Fruit fly (Drosophila melanogaster) whole organism, adult: ENCODE measurements around the gene SdhAL.

Experiments
- CG11617 ChIP-seq: fragments of 200-800 bp; sonication (Bioruptor generic); optimal IDR thresholded peaks from 2 replicates; lab custom pipeline; 2017; ENCODE audit warnings: mild to moderate bottlenecking, missing biosample characterization, missing genetic modification reagents, missing genetic modification characterization
- CG12768 ChIP-seq: fragments of 200-800 bp; sonication (Bioruptor generic); optimal IDR thresholded peaks from 2 replicates; lab custom pipeline; 2017; ENCODE audit warnings: missing biosample characterization, missing genetic modification characterization, mild to moderate bottlenecking, moderate library complexity, missing genetic modification reagents
- CG14711 ChIP-seq: fragments of 200-800 bp; sonication (Bioruptor generic); optimal IDR thresholded peaks from 2 replicates; lab custom pipeline; 2018; ENCODE audit warnings: missing biosample characterization, mild to moderate bottlenecking, missing genetic modification characterization, moderate library complexity
- CG1620 ChIP-seq: fragments of 200-800 bp; sonication (Bioruptor generic); optimal IDR thresholded peaks from 2 replicates; lab custom pipeline; 2016; ENCODE audit warnings: missing biosample characterization, missing genetic modification characterization
- CG5204 ChIP-seq: fragments of 200-800 bp; sonication (Bioruptor generic); optimal IDR thresholded peaks from 2 replicates; lab custom pipeline; 2016; ENCODE audit warnings: missing biosample characterization, missing genetic modification characterization
- CG7045 ChIP-seq: fragments of 200-800 bp; sonication (Bioruptor generic); optimal IDR thresholded peaks from 2 replicates; lab custom pipeline; 2017; ENCODE audit warnings: missing biosample characterization, mild to moderate bottlenecking, missing genetic modification characterization
- Crg-1 ChIP-seq: fragments of 200-800 bp; sonication (Bioruptor generic); optimal IDR thresholded peaks from 2 replicates; lab custom pipeline; 2016; ENCODE audit warnings: missing biosample characterization, missing genetic modification characterization
- Hr96 ChIP-seq: fragments of 200-800 bp; sonication (Bioruptor generic); optimal IDR thresholded peaks from 2 replicates; lab custom pipeline; 2016; ENCODE audit warnings: missing biosample characterization, missing genetic modification characterization
- Mnt ChIP-seq: fragments of 200-800 bp; sonication (Bioruptor generic); optimal IDR thresholded peaks from 2 replicates; lab custom pipeline; 2016; ENCODE audit warnings: missing biosample characterization, mild to moderate bottlenecking, missing genetic modification characterization
- bab1 ChIP-seq: fragments of 200-800 bp; sonication (Bioruptor generic); optimal IDR thresholded peaks from 3 replicates; lab custom pipeline; 2019; ENCODE audit warnings: missing biosample characterization, mild to moderate bottlenecking, missing genetic modification characterization, moderate library complexity
- cic ChIP-seq: fragments of 200-800 bp; sonication (Bioruptor generic); optimal IDR thresholded peaks from 2 replicates; lab custom pipeline; 2017; ENCODE audit warnings: missing biosample characterization, mild to moderate bottlenecking, missing genetic modification characterization, moderate library complexity
- cnc ChIP-seq, 2 experiments: fragments of >200 bp; optimal IDR thresholded peaks; 2 replicates each; lab custom pipeline; 2017
- kay ChIP-seq: fragments of 200-800 bp; sonication (Bioruptor generic); peaks from one replicate; lab custom pipeline; 2016; ENCODE audit warnings: missing biosample characterization, missing genetic modification characterization, borderline replicate concordance
- ovo ChIP-seq: fragments of 200-800 bp; sonication (Bioruptor generic); optimal IDR thresholded peaks from 2 replicates; lab custom pipeline; 2016; ENCODE audit warnings: missing biosample characterization, missing genetic modification characterization
- pad ChIP-seq: fragments of 200-800 bp; sonication (Bioruptor generic); optimal IDR thresholded peaks from 3 replicates; lab custom pipeline; 2017; ENCODE audit warnings: missing biosample characterization, missing genetic modification characterization, mild to moderate bottlenecking, moderate library complexity, missing genetic modification reagents
- tj ChIP-seq: fragments of 200-800 bp; sonication (Bioruptor generic); optimal IDR thresholded peaks from 3 replicates; lab custom pipeline; 2017; ENCODE audit warnings: missing biosample characterization, mild to moderate bottlenecking, missing genetic modification characterization, moderate library complexity
- toe ChIP-seq: fragments of 200-800 bp; sonication (Bioruptor generic); optimal IDR thresholded peaks from 2 replicates; lab custom pipeline; 2016; ENCODE audit warnings: missing biosample characterization, missing genetic modification characterization

SdhAL gene

DNA sequence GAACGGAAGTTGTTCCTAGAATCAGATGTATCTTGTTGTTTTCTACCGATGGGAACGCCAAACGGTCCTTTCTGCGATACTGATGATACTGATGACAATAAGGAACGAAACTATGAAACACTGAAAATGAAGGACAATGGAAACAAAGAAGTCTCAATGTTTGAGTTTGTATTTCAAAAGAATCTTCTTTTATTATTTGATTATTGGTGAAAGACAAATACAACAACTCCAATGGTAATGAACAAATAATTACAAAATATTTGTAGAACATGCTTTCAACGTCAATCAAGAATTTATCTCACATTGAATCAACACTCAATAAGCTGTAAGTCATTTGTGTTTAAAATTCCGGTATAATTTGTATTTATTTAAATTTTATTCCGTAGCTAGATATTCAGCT, 45.7 kb downstream of the SdhAL start, which contains the start of gene Sprn:
Gene Sprn (plus strand): TSS at position 301 of the 400 bp plus-strand sequence.
- TF ChIP-seq toe (GFP tag; lab: Kevin White, UChicago) (no peak), bab1 (GFP tag; lab: Kevin White, UChicago) (no peak), CG14711 (tag; lab: Kevin White, UChicago) (no peak), cnc (optimal IDR thresholded peaks at IDR 0.05; lab: Kevin White, UChicago) (no peak)

DNA sequence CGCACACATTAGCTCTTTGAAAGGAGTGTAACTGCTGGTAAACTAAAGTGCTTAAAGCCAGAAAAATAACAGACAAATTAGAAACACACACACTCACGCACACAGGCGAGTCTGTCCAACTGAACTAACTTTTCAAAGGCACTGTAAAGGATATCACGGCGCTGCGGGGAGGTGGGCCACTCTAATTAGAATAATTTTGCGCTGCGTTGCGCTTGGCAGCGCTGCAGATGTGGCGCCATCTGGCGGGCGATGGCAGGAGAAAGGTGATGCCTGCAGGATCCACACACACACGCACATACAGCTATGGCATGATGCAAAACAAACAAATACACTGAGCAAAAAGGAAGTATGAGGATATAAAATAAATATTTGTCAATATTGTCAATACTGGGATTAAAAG, 48.5 kb downstream of the SdhAL start:
- TF ChIP-seq tj (GFP tag; lab: Kevin White, UChicago) (no peak), CG11617 (GFP tag; lab: Kevin White, UChicago) (no peak)

DNA sequence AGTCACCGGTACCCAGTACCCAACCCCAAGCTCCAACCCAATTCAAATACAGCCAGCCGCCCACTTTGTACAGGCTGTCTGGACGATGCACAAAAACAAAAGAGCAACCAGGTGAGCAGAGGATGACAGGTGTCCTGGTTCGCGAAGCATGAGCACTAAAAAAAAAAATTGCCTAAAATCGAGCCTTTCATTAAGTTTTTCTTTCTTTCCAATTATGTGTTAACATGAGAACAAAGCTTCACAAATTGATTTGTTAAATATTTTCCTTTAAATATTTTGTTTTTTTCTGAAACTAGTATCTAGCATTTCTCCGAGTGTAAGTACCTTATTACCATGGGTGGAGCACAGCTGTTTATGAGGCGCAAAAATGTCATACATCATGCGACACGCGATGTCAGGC, 49.8 kb downstream of the SdhAL start:
- TF ChIP-seq Crg-1 (GFP tag; lab: Kevin White, UChicago) = no peak
- no peak for TF ChIP-seq toe (GFP tag; lab: Kevin White, UChicago)
- TF ChIP-seq Hr96 = no peak
- no peak for TF ChIP-seq bab1 (GFP tag; lab: Kevin White, UChicago)
- no peak for TF ChIP-seq CG11617 (GFP tag; lab: Kevin White, UChicago)
- TF ChIP-seq pad (GFP tag; lab: Kevin White, UChicago) = no peak
- no peak for TF ChIP-seq Mnt (GFP tag; lab: Kevin White, UChicago)
- TF ChIP-seq CG5204 = no peak
- no peak for TF ChIP-seq ovo (GFP tag; lab: Kevin White, UChicago)
- no peak for TF ChIP-seq kay (GFP tag; lab: Kevin White, UChicago)
- no peak for TF ChIP-seq CG7045 (GFP tag; lab: Kevin White, UChicago)
- TF ChIP-seq CG1620 (GFP tag; lab: Kevin White, UChicago) = no peak
- no peak for TF ChIP-seq CG12768 (GFP tag; lab: Kevin White, UChicago)
- TF ChIP-seq cic (GFP tag; lab: Kevin White, UChicago) = no peak
